Worm (Caenorhabditis elegans) whole organism, L3 larva: ENCODE results near the gene rpt-6.

ENCODE experiments used
- R02D3.7 ChIP-seq: fragments of 150-350 bp; optimal IDR thresholded peaks from 2 replicates; lab custom pipeline; 2014; ENCODE audit warnings: missing biosample characterization, missing genetic modification characterization
- jun-1 ChIP-seq: fragments of 150-350 bp; optimal IDR thresholded peaks from 2 replicates; lab custom pipeline; 2014; ENCODE audit warnings: missing biosample characterization, missing genetic modification reagents, missing genetic modification characterization
- nhr-28 ChIP-seq: fragments of 150-350 bp; optimal IDR thresholded peaks from 2 replicates; lab custom pipeline; 2014; ENCODE audit warnings: missing biosample characterization, missing genetic modification characterization
- pha-4 ChIP-seq: fragments of 150-350 bp; optimal IDR thresholded peaks from 2 replicates; lab custom pipeline; 2014; ENCODE audit warnings: missing biosample characterization, missing genetic modification reagents, missing genetic modification characterization
- unc-62 ChIP-seq: fragments of 150-350 bp; sonication (generic microtip); optimal IDR thresholded peaks from 4 replicates; lab custom pipeline; 2014; ENCODE audit warnings: missing biosample characterization, missing genetic modification reagents, missing genetic modification characterization

DNA sequence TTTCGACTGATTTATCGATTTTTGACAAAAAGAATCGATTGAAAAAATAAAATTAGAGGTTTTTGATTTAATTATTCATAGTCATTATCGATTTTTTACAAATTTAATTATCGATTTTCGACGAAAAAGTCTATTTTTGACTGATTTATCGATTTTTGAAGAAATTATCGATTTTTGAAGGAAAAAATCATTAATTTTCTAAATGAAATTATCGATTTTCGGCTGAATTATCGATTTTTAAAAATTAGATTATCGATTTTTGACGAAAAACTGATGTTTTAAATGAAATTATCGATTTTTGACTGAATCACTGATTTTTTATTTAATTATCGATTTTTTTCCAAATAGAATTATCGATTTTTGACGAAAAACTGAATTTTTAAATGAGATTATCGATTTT is 40.8 kb downstream of the rpt-6 start:
- no peak for TF ChIP-seq R02D3.7
- no peak for TF ChIP-seq unc-62 (GFP tag; lab: Kevin White, UChicago)
- TF ChIP-seq nhr-28 (tag; lab: Kevin White, UChicago): no peak
- no peak for TF ChIP-seq jun-1 (tag; lab: Kevin White, UChicago)
- TF ChIP-seq pha-4: no peak
